Worm (Caenorhabditis elegans) whole organism, L3 larva: ENCODE results near the gene C56C10.7.

ENCODE experiments used
- R02D3.7 ChIP-seq: fragments of 150-350 bp; optimal IDR thresholded peaks from 2 replicates; lab custom pipeline; 2014; ENCODE audit warnings: missing biosample characterization, missing genetic modification characterization
- ama-1 ChIP-seq: fragments of 150-350 bp; optimal IDR thresholded peaks from 2 replicates; lab custom pipeline; 2018
- ceh-28 ChIP-seq: fragments of 150-350 bp; optimal IDR thresholded peaks from 2 replicates; lab custom pipeline; 2014; ENCODE audit warnings: missing biosample characterization, missing genetic modification reagents, missing genetic modification characterization
- ceh-82 ChIP-seq: fragments of 150-350 bp; optimal IDR thresholded peaks from 2 replicates; lab custom pipeline; 2014; ENCODE audit warnings: missing biosample characterization, missing genetic modification characterization
- daf-12 ChIP-seq: fragments of 150-350 bp; optimal IDR thresholded peaks from 2 replicates; lab custom pipeline; 2014; ENCODE audit warnings: missing biosample characterization, missing genetic modification reagents, missing genetic modification characterization
- egl-5 ChIP-seq: fragments of 150-350 bp; optimal IDR thresholded peaks from 2 replicates; lab custom pipeline; 2017; ENCODE audit warnings: missing biosample characterization, missing genetic modification reagents, missing genetic modification characterization, inconsistent platforms
- elt-1 ChIP-seq: fragments of 150-350 bp; optimal IDR thresholded peaks from 2 replicates; lab custom pipeline; 2014; ENCODE audit warnings: missing biosample characterization, missing genetic modification characterization
- elt-2 ChIP-seq: sonication (generic microtip); optimal IDR thresholded peaks from 2 replicates; lab custom pipeline; 2016; ENCODE audit warnings: missing genetic modification reagents, mild to moderate bottlenecking, missing genetic modification characterization, missing compliant biosample characterization
- elt-3 ChIP-seq, 3 experiments: fragments of 150-350 bp in 1 of 3; sonication (generic microtip) in 2 of 3; optimal IDR thresholded peaks; 2 replicates in 2 of 3; 4 replicates in 1 of 3; lab custom pipeline; 2014 to 2017; ENCODE audit warnings: missing biosample characterization in 3 of 3, missing genetic modification characterization in 3 of 3
- eor-1 ChIP-seq, 2 experiments: fragments of 150-350 bp; optimal IDR thresholded peaks; 2 replicates each; lab custom pipeline; 2014 to 2018; ENCODE audit warnings: missing biosample characterization in 2 of 2, missing genetic modification characterization in 2 of 2
- fkh-2 ChIP-seq: fragments of 150-350 bp; optimal IDR thresholded peaks from 2 replicates; lab custom pipeline; 2014; ENCODE audit warnings: missing biosample characterization, missing genetic modification reagents, missing genetic modification characterization
- fos-1 ChIP-seq: fragments of 150-350 bp; optimal IDR thresholded peaks from 2 replicates; lab custom pipeline; 2014; ENCODE audit warnings: missing biosample characterization, missing genetic modification characterization
- jun-1 ChIP-seq: fragments of 150-350 bp; optimal IDR thresholded peaks from 2 replicates; lab custom pipeline; 2014; ENCODE audit warnings: missing biosample characterization, missing genetic modification reagents, missing genetic modification characterization
- lin-15B ChIP-seq: fragments of 150-350 bp; optimal IDR thresholded peaks from 2 replicates; lab custom pipeline; 2014; ENCODE audit warnings: missing biosample characterization, missing genetic modification characterization
- lin-39 ChIP-seq: fragments of 150-350 bp; optimal IDR thresholded peaks from 2 replicates; lab custom pipeline; 2018; ENCODE audit warnings: missing biosample characterization, missing genetic modification reagents, missing genetic modification characterization
- mml-1 ChIP-seq: fragments of 150-350 bp; sonication (generic microtip); optimal IDR thresholded peaks from 3 replicates; lab custom pipeline; 2014; ENCODE audit warnings: missing biosample characterization, missing genetic modification characterization
- nfya-1 ChIP-seq: sonication (generic microtip); optimal IDR thresholded peaks from 2 replicates; lab custom pipeline; 2017; ENCODE audit warnings: missing genetic modification characterization, mild to moderate bottlenecking, missing compliant biosample characterization, antibody characterized with exemption, moderate library complexity; ENCODE audit not compliant: insufficient read depth
- nhr-11 ChIP-seq: fragments of 150-350 bp; optimal IDR thresholded peaks from 2 replicates; lab custom pipeline; 2014; ENCODE audit warnings: missing biosample characterization, missing genetic modification characterization
- nhr-23 ChIP-seq: fragments of 150-350 bp; optimal IDR thresholded peaks from 2 replicates; lab custom pipeline; 2014; ENCODE audit warnings: missing biosample characterization, missing genetic modification reagents, missing genetic modification characterization
- nhr-237 ChIP-seq: fragments of 150-350 bp; optimal IDR thresholded peaks from 2 replicates; lab custom pipeline; 2014; ENCODE audit warnings: missing biosample characterization, missing genetic modification characterization
- nhr-25 ChIP-seq: sonication (generic microtip); optimal IDR thresholded peaks from 2 replicates; lab custom pipeline; 2017; ENCODE audit warnings: missing biosample characterization, missing genetic modification characterization
- nhr-28 ChIP-seq: fragments of 150-350 bp; optimal IDR thresholded peaks from 2 replicates; lab custom pipeline; 2014; ENCODE audit warnings: missing biosample characterization, missing genetic modification characterization
- nhr-43 ChIP-seq: sonication (generic microtip); optimal IDR thresholded peaks from 2 replicates; lab custom pipeline; 2016; ENCODE audit warnings: mild to moderate bottlenecking, missing genetic modification characterization, missing compliant biosample characterization; ENCODE audit not compliant: poor library complexity, severe bottlenecking
- nhr-67 ChIP-seq: fragments of 150-350 bp; optimal IDR thresholded peaks from 2 replicates; lab custom pipeline; 2014; ENCODE audit warnings: missing biosample characterization, missing genetic modification characterization
- nhr-76 ChIP-seq: fragments of 150-350 bp; sonication (generic microtip); optimal IDR thresholded peaks from 5 replicates; lab custom pipeline; 2014; ENCODE audit warnings: missing biosample characterization, missing genetic modification characterization
- nhr-77 ChIP-seq: fragments of 150-350 bp; optimal IDR thresholded peaks from 2 replicates; lab custom pipeline; 2014; ENCODE audit warnings: missing biosample characterization, missing genetic modification characterization
- pha-4 ChIP-seq: fragments of 150-350 bp; optimal IDR thresholded peaks from 2 replicates; lab custom pipeline; 2014; ENCODE audit warnings: missing biosample characterization, missing genetic modification reagents, missing genetic modification characterization
- pqm-1 ChIP-seq: fragments of 150-350 bp; optimal IDR thresholded peaks from 2 replicates; lab custom pipeline; 2017; ENCODE audit warnings: missing biosample characterization, missing genetic modification characterization, inconsistent platforms
- skn-1 ChIP-seq: fragments of 150-350 bp; optimal IDR thresholded peaks from 2 replicates; lab custom pipeline; 2014; ENCODE audit warnings: missing biosample characterization, missing genetic modification characterization
- tbx-2 ChIP-seq: sonication (generic microtip); optimal IDR thresholded peaks from 2 replicates; lab custom pipeline; 2016; ENCODE audit warnings: mild to moderate bottlenecking, missing genetic modification characterization, missing compliant biosample characterization
- unc-62 ChIP-seq: fragments of 150-350 bp; sonication (generic microtip); optimal IDR thresholded peaks from 4 replicates; lab custom pipeline; 2014; ENCODE audit warnings: missing biosample characterization, missing genetic modification reagents, missing genetic modification characterization
- zag-1 ChIP-seq: fragments of 150-350 bp; optimal IDR thresholded peaks from 2 replicates; lab custom pipeline; 2014; ENCODE audit warnings: missing biosample characterization, missing genetic modification characterization
- ztf-4 ChIP-seq: fragments of 150-350 bp; optimal IDR thresholded peaks from 2 replicates; lab custom pipeline; 2014; ENCODE audit warnings: missing biosample characterization, missing genetic modification characterization

Gene C56C10.7

DNA sequence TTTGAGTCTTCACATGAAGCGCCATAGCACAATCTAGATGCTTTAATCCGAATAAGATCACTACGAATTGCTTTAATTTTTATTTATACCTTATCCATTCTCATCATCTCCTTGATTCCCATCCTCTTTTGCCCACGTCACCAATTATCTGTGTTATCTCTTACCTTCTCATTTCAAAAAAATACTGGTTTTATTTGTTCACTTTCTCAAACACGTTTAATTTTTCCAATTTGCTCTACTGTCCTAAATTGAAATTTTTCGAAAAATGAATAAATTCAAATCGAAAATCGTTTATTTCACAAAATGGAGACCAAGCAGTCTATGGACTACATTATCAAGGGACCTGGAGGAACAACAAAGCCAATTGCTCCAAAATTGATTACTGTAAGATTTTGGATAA lies 34.5 kb upstream of the C56C10.7 start, which contains the start of gene F54H5.3:
F54H5.3 (plus strand) TSS at position 301 of the 400 bp plus-strand sequence.
- TF ChIP-seq nhr-28 (tag; lab: Kevin White, UChicago) (no peak), skn-1 (tag; lab: Kevin White, UChicago) (no peak), nhr-237 (tag; lab: Kevin White, UChicago) (no peak), fos-1 (tag; lab: Kevin White, UChicago) (no peak), elt-3 (tag; optimal IDR thresholded peaks at IDR 0.05; lab: Kevin White, UChicago) (no peak), R02D3.7 (tag; lab: Kevin White, UChicago) (no peak), nhr-23 (tag; lab: Kevin White, UChicago) (no peak), ceh-82 (tag; lab: Kevin White, UChicago) (no peak), pha-4 (no peak), nhr-11 (tag; lab: Kevin White, UChicago) (no peak), zag-1 (tag; lab: Kevin White, UChicago) (no peak), unc-62 (GFP tag; lab: Kevin White, UChicago) (no peak), nhr-25 (tag; lab: Kevin White, UChicago) (no peak), nhr-77 (no peak), ztf-4 (tag; lab: Kevin White, UChicago) (no peak), egl-5 (no peak), nhr-76 (tag; lab: Kevin White, UChicago) (no peak), pqm-1 (tag; lab: Kevin White, UChicago) (no peak)
- TF ChIP-seq, all 47 proteins: peak for 0

DNA sequence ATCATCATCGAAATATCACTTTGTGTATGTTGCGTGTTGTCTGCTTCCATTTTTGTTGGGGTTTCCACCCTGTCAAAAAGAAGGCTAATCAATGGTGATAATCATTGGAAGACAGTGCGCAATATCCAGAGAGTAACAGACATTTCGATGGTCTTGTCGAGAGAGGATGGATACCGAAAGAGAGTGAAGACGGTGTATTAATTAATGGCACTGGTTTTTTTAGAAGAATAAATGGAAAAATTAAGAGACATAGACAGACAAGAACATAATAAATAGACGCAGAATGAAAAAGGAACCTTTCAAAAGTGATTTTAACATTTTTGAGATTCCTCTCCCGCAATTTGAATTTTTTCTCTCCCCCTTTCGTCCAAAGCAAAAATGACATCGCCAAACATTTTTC lies 31.6 kb upstream of the C56C10.7 start:
- TF ChIP-seq elt-3 (tag; optimal IDR thresholded peaks at IDR 0.05; lab: Kevin White, UChicago) (peak in 1 of 3 experiments; percentile 27), ceh-28 (tag; lab: Kevin White, UChicago) (peak; percentile 4), nhr-28 (tag; lab: Kevin White, UChicago) (no peak), nhr-25 (tag; lab: Kevin White, UChicago) (peak; percentile 10), nhr-23 (tag; lab: Kevin White, UChicago) (peak; percentile 46), jun-1 (tag; lab: Kevin White, UChicago) (no peak), nhr-43 (peak; percentile 19), nhr-76 (tag; lab: Kevin White, UChicago) (no peak)
- TF ChIP-seq, all 47 proteins: peak for 5

- no peak for TF ChIP-seq eor-1 (tag; optimal IDR thresholded peaks at IDR 0.05; lab: Kevin White, UChicago)
- no peak for TF ChIP-seq zag-1 (tag; lab: Kevin White, UChicago)
- TF ChIP-seq elt-3 (tag; optimal IDR thresholded peaks at IDR 0.05; lab: Kevin White, UChicago) = no peak
- no peak for TF ChIP-seq egl-5
- no peak for TF ChIP-seq mml-1
- no peak for TF ChIP-seq elt-1 (tag; lab: Kevin White, UChicago)
- no peak for TF ChIP-seq nfya-1
- no peak for TF ChIP-seq nhr-43
- TF ChIP-seq fkh-2 (tag; lab: Kevin White, UChicago) = no peak
- no peak for TF ChIP-seq nhr-11 (tag; lab: Kevin White, UChicago)
- no peak for TF ChIP-seq lin-39 (tag; lab: Kevin White, UChicago)
- TF ChIP-seq nhr-25 (tag; lab: Kevin White, UChicago) = no peak
- no peak for TF ChIP-seq elt-2 (tag; lab: Kevin White, UChicago)
- TF ChIP-seq daf-12 (tag; lab: Kevin White, UChicago) = no peak
- no peak for TF ChIP-seq R02D3.7 (tag; lab: Kevin White, UChicago)
- TF ChIP-seq pha-4 = no peak
- TF ChIP-seq, all 47 proteins: peak for 0
Observed at ce11 chrII:6616770-6617169, 29.4 kb upstream of the C56C10.7 start, which contains the start of gene klf-3. TSS of gene klf-3 (plus strand) at chrII:6616878.

DNA sequence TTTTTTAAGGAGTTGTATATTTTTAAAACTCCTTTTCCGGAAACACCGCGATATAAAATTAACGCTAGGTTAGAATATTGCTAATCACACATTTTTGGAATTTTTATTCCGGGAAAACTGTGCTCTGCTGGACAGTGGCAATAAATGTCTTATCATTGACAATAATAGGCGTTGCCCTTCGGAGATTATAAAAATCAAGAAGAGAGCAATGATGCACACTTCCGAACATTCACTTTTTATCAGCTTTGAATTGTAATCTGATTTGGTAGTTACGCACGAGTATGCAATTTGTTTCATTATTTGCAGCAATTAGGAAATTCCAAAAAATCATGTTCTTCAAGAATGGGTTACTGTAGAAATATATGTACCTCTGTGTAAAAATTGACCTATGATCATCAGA lies 28.8 kb upstream of the C56C10.7 start:
- TF ChIP-seq mml-1 = no peak
- no peak for TF ChIP-seq tbx-2 (tag; lab: Kevin White, UChicago)
- TF ChIP-seq lin-15B = no peak
- no peak for TF ChIP-seq ama-1 (lab: Kevin White, UChicago)
- peak; percentile 65 for TF ChIP-seq pqm-1 (tag; lab: Kevin White, UChicago)
- no peak for TF ChIP-seq zag-1 (tag; lab: Kevin White, UChicago)
- TF ChIP-seq jun-1 (tag; lab: Kevin White, UChicago) = peak; percentile 79
- no peak for TF ChIP-seq pha-4
- peak; percentile 88 for TF ChIP-seq elt-2 (tag; lab: Kevin White, UChicago)
- TF ChIP-seq nhr-28 (tag; lab: Kevin White, UChicago) = no peak
- no peak for TF ChIP-seq nhr-67 (tag; lab: Kevin White, UChicago)
- no peak for TF ChIP-seq nhr-25 (tag; lab: Kevin White, UChicago)
- no peak for TF ChIP-seq egl-5
- no peak for TF ChIP-seq daf-12 (tag; lab: Kevin White, UChicago)
